Worm (Caenorhabditis elegans) whole organism, L1 larva: ENCODE results near the gene srh-70.

ENCODE experiments used
- alr-1 ChIP-seq: fragments of 200-800 bp; sonication (Bioruptor generic); optimal IDR thresholded peaks from 2 replicates; lab custom pipeline; 2018; ENCODE audit warnings: borderline replicate concordance, mild to moderate bottlenecking, missing genetic modification characterization, missing compliant biosample characterization
- snpc-4 ChIP-seq: fragments of 150-350 bp; optimal IDR thresholded peaks from 2 replicates; lab custom pipeline; 2014; ENCODE audit warnings: missing biosample characterization, missing genetic modification characterization
- sox-4 ChIP-seq: sonication (generic microtip); optimal IDR thresholded peaks from 2 replicates; lab custom pipeline; 2016; ENCODE audit warnings: missing genetic modification characterization, missing compliant biosample characterization
- zag-1 ChIP-seq: fragments of 150-350 bp; optimal IDR thresholded peaks from 2 replicates; lab custom pipeline; 2014; ENCODE audit warnings: missing biosample characterization, missing genetic modification characterization

- TF ChIP-seq sox-4 (tag; lab: Kevin White, UChicago) (no peak), snpc-4 (tag; lab: Kevin White, UChicago) (no peak), alr-1 (no peak), zag-1 (tag; lab: Kevin White, UChicago) (no peak)
These were observed 6.9 kb upstream of the srh-70 start, which contains the start of gene srx-118 for ce11 chrII:12525526-12525925.
